Worm (Caenorhabditis elegans): Measurements from ENCODE around the gene B0361.3.
A peak's percentile ranks its signal among the peaks of the same experiment; 100 is the strongest.

The B0361.3 gene

ce11 chrIII:7296092-7296668, 14.9 kb downstream of the B0361.3 start (continued):
- TF ChIP-seq nhr-90 (tag; optimal IDR thresholded peaks at IDR 0.05; ENCODE audit: poor library complexity) (no peak), unc-86 (tag; optimal IDR thresholded peaks at IDR 0.05) (no peak), fkh-8 (tag; optimal IDR thresholded peaks at IDR 0.05) (no peak), elt-2 (tag; optimal IDR thresholded peaks at IDR 0.05) (no peak), ets-5 (GFP tag; IDR thresholded peaks at IDR 0.05) (no peak), rnt-1 (tag; optimal IDR thresholded peaks at IDR 0.05) (no peak), dpl-1 (GFP tag; optimal IDR thresholded peaks at IDR 0.05) (no peak), nhr-77 (tag; optimal IDR thresholded peaks at IDR 0.05) (no peak), lin-14 (GFP tag; optimal IDR thresholded peaks at IDR 0.05) (peak; percentile 63), sptf-1 (tag; optimal IDR thresholded peaks at IDR 0.05) (no peak), unc-30 (tag; optimal IDR thresholded peaks at IDR 0.05) (no peak), swsn-7 (tag; optimal IDR thresholded peaks at IDR 0.05) (no peak), mef-2 (tag; optimal IDR thresholded peaks at IDR 0.05) (no peak), nhr-237 (tag; optimal IDR thresholded peaks at IDR 0.05) (no peak), elt-3 (tag; optimal IDR thresholded peaks at IDR 0.05) (peak in 1 of 6 experiments; percentile 18), irx-1 (tag; optimal IDR thresholded peaks at IDR 0.05) (no peak), nhr-20 (tag; optimal IDR thresholded peaks at IDR 0.05) (peak; percentile 66), lsy-2 (tag; optimal IDR thresholded peaks at IDR 0.05) (peak in 1 of 2 experiments; percentile 2), lin-35 (GFP tag; optimal IDR thresholded peaks at IDR 0.05) (peak in 1 of 2 experiments; percentile 7), nhr-71 (tag; optimal IDR thresholded peaks at IDR 0.05) (peak; percentile 26), ceh-88 (GFP tag; IDR thresholded peaks at IDR 0.05) (no peak), nhr-12 (tag; optimal IDR thresholded peaks at IDR 0.05) (no peak), ceh-63 (GFP tag; optimal IDR thresholded peaks at IDR 0.05) (no peak), xbp-1 (tag; optimal IDR thresholded peaks at IDR 0.05) (peak; percentile 89), mdl-1 (tag; optimal IDR thresholded peaks at IDR 0.05) (no peak), tlp-1 (tag; optimal IDR thresholded peaks at IDR 0.05) (no peak), hlh-4 (tag; optimal IDR thresholded peaks at IDR 0.05) (no peak), mep-1 (tag; optimal IDR thresholded peaks at IDR 0.05) (peak; percentile 38), lin-13 (GFP tag; optimal IDR thresholded peaks at IDR 0.05) (no peak), alr-1 (tag; optimal IDR thresholded peaks at IDR 0.05; ENCODE audit: borderline replicate concordance) (no peak)

DNA sequence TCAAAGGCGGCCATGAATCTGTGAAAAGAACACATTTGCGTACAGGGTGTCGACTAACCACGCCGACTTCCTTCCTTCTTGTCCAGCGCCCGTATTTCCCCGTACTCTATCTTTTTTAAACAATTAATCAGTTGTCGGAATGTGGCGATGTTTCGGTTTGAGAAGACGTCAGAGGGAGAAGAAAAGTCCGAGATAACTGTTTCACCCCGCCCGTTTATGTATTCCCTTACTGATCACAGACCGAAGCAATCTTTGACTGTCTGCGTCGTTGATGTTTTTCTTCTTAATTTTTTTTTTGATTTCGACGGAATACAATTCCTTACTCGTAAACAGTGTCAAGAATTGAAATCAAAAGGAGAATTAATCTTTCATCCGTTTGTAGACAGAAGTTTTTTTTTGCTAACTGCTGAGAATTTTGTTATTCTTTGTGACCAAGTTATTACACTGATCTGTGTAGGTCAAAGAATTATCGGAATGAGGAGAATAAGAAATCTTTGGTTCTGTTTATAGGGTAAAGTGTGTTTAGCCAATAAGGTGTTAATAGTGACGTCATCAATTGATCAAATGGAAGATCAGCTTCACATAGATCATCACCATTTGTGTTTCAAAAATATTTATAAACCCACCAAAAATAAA, 15.9 kb downstream of the B0361.3 start:
- TF ChIP-seq jun-1 (tag; optimal IDR thresholded peaks at IDR 0.05) (no peak), sox-4 (tag; optimal IDR thresholded peaks at IDR 0.05) (no peak), mef-2 (tag; optimal IDR thresholded peaks at IDR 0.05) (no peak), nhr-71 (tag; optimal IDR thresholded peaks at IDR 0.05) (peak; percentile 42), lin-15B (tag; optimal IDR thresholded peaks at IDR 0.05) (no peak), ztf-4 (tag; optimal IDR thresholded peaks at IDR 0.05) (no peak), nhr-20 (tag; optimal IDR thresholded peaks at IDR 0.05) (peak; percentile 62), ceh-88 (GFP tag; IDR thresholded peaks at IDR 0.05) (no peak), zag-1 (tag; optimal IDR thresholded peaks at IDR 0.05) (no peak), unc-130 (tag; optimal IDR thresholded peaks at IDR 0.05) (peak; percentile 17), dsc-1 (tag; optimal IDR thresholded peaks at IDR 0.05) (no peak), isw-1 (GFP tag; IDR thresholded peaks at IDR 0.05) (no peak), swsn-7 (tag; optimal IDR thresholded peaks at IDR 0.05) (no peak), xbp-1 (tag; optimal IDR thresholded peaks at IDR 0.05) (no peak), Y116A8C.19 (tag; optimal IDR thresholded peaks at IDR 0.05; ENCODE audit: borderline replicate concordance) (no peak), mdl-1 (tag; optimal IDR thresholded peaks at IDR 0.05) (no peak), egl-27 (tag; optimal IDR thresholded peaks at IDR 0.05) (no peak), ceh-8 (GFP tag; optimal IDR thresholded peaks at IDR 0.05) (no peak), unc-62 (GFP tag; optimal IDR thresholded peaks at IDR 0.05) (no peak), nhr-77 (tag; optimal IDR thresholded peaks at IDR 0.05) (no peak), unc-86 (tag; optimal IDR thresholded peaks at IDR 0.05) (no peak), C34B4.2 (tag; optimal IDR thresholded peaks at IDR 0.05) (no peak), ces-1 (GFP tag; optimal IDR thresholded peaks at IDR 0.05) (no peak), pax-3 (tag; optimal IDR thresholded peaks at IDR 0.05) (no peak), ztf-11 (tag; optimal IDR thresholded peaks at IDR 0.05) (no peak), hlh-17 (GFP tag; optimal IDR thresholded peaks at IDR 0.05; ENCODE audit: borderline replicate concordance) (no peak), sptf-1 (tag; optimal IDR thresholded peaks at IDR 0.05) (no peak), grh-1 (GFP tag; IDR thresholded peaks at IDR 0.05) (no peak), alr-1 (tag; optimal IDR thresholded peaks at IDR 0.05; ENCODE audit: borderline replicate concordance) (no peak), nhr-47 (tag; optimal IDR thresholded peaks at IDR 0.05) (no peak), lin-14 (GFP tag; optimal IDR thresholded peaks at IDR 0.05) (peak; percentile 60)

Measured in whole organism, L1 larva.